Fruit fly (Drosophila melanogaster): Measurements from ENCODE around the gene Alg10.

The Alg10 gene

DNA sequence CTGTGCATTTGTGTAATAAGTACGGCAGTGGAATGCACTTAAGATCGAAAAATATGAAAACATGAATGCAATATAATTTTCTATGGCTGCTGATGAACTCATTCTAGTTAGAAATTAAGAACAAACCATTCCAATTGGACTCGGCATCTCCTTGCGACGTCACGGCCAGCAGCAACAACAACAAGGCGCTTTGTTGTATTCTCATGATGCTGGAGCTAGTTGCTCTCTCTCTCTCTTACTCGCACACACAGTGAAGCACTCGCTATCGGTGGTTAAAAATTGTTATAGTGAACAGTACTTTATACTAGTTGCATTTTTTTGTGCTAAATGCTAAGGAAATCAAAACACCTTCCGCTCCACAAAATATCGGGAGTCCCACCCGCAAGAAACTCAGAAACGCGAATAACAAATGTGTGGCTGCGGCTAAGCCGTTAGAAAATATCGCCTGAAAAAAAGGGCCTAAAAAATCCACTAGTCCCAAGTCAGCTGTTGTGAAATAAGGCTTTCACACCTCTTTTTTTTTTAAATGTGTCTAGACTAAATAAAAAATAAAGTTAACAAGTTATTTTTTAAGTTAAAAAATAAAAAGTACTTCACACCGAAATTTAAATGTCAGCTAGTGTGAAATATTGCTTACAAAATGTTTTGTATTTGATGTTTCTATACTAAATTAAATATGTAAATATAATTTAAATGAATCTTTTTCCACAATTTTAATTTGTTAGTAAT, 41.0 kb downstream of the Alg10 start, which contains the start of gene Plod (continued):
- no peak for TF ChIP-seq pros (GFP tag; optimal IDR thresholded peaks at IDR 0.05)
- no peak for TF ChIP-seq prd (optimal IDR thresholded peaks at IDR 0.05)
- TF ChIP-seq prd (GFP tag; IDR thresholded peaks at IDR 0.05), result peak; percentile 55
- TF ChIP-seq Tbp (GFP tag; optimal IDR thresholded peaks at IDR 0.05), result no peak
- peak; percentile 24 for TF ChIP-seq ATbp (GFP tag; optimal IDR thresholded peaks at IDR 0.05)
- peak; percentile 51 for TF ChIP-seq her (GFP tag; optimal IDR thresholded peaks at IDR 0.05)
- TF ChIP-seq YL-1 (GFP tag; optimal IDR thresholded peaks at IDR 0.05), result peak; percentile 63
- TF ChIP-seq Scr (GFP tag; IDR thresholded peaks at IDR 0.05; ENCODE audit: partially characterized antibody), result peak; percentile 37; the same call in 1 of the 2 replicates
- TF ChIP-seq CG5180 (GFP tag; optimal IDR thresholded peaks at IDR 0.05), result peak; percentile 41
- TF ChIP-seq Antp (GFP tag; optimal IDR thresholded peaks at IDR 0.05), result peak; percentile 1
- TF ChIP-seq NC2α (GFP tag; optimal IDR thresholded peaks at IDR 0.05), result peak; percentile 40
- no peak for TF ChIP-seq Atf-2 (GFP tag; optimal IDR thresholded peaks at IDR 0.05)
- TF ChIP-seq vvl (GFP tag; IDR thresholded peaks at IDR 0.05), result peak; percentile 71; the same call in 1 of the 2 replicates
- TF ChIP-seq CG2116 (GFP tag; optimal IDR thresholded peaks at IDR 0.05), result peak; percentile 45
- TF ChIP-seq gsb-n (tag; optimal IDR thresholded peaks at IDR 0.05), result peak; percentile 24
- TF ChIP-seq gsb (GFP tag; IDR thresholded peaks at IDR 0.05), result no peak
- no peak for TF ChIP-seq Sox100B (GFP tag; optimal IDR thresholded peaks at IDR 0.05)
- peak; percentile 43 for TF ChIP-seq CG18599 (GFP tag; optimal IDR thresholded peaks at IDR 0.05)
- peak; percentile 46 for TF ChIP-seq Side (GFP tag; optimal IDR thresholded peaks at IDR 0.05)
- peak in 1 of 2 experiments; percentile 16 for TF ChIP-seq Trl (optimal IDR thresholded peaks at IDR 0.05)
- TF ChIP-seq Trl (GFP tag; optimal IDR thresholded peaks at IDR 0.05), result no peak
- TF ChIP-seq amos (GFP tag; IDR thresholded peaks at IDR 0.05; ENCODE audit: partially characterized antibody), result peak; percentile 48; the same call in 1 of the 2 replicates
- no peak for TF ChIP-seq CG8290 (GFP tag; optimal IDR thresholded peaks at IDR 0.05)
- no peak for TF ChIP-seq CG8290 (tag; optimal IDR thresholded peaks at IDR 0.05)
- peak; percentile 77 for TF ChIP-seq Dek (tag; optimal IDR thresholded peaks at IDR 0.05)
- TF ChIP-seq CG13894 (tag; optimal IDR thresholded peaks at IDR 0.05), result peak; percentile 56
- TF ChIP-seq CG32767 (GFP tag; IDR thresholded peaks at IDR 0.05), result 0 out of 2 replicates have a peak, but pooled peaks have one; percentile 25
- peak; percentile 86 for TF ChIP-seq CG30020 (tag; optimal IDR thresholded peaks at IDR 0.05)
- TF ChIP-seq Hr3 (GFP tag; optimal IDR thresholded peaks at IDR 0.05), result peak; percentile 25
- TF ChIP-seq CG7271 (tag; optimal IDR thresholded peaks at IDR 0.05), result peak; percentile 57
- no peak for TF ChIP-seq cas (GFP tag; IDR thresholded peaks at IDR 0.05)
- peak; percentile 21 for TF ChIP-seq schlank (tag; optimal IDR thresholded peaks at IDR 0.05)
- TF ChIP-seq repo (GFP tag; optimal IDR thresholded peaks at IDR 0.05), result no peak
- peak; percentile 45 for TF ChIP-seq chn (GFP tag; optimal IDR thresholded peaks at IDR 0.05)
- TF ChIP-seq eve (GFP tag; optimal IDR thresholded peaks at IDR 0.05), result no peak
- no peak for TF ChIP-seq CG14014 (GFP tag; IDR thresholded peaks at IDR 0.05)
- peak; percentile 54 for TF ChIP-seq Rfx (GFP tag; IDR thresholded peaks at IDR 0.05)
- TF ChIP-seq NFAT (GFP tag; IDR thresholded peaks at IDR 0.05), result peak; percentile 21; the same call in 1 of the 2 replicates
- TF ChIP-seq chif (GFP tag; optimal IDR thresholded peaks at IDR 0.05), result peak in 1 of 2 experiments; percentile 26
- TF ChIP-seq bsh (GFP tag; optimal IDR thresholded peaks at IDR 0.05), result peak in 1 of 2 experiments; percentile 65
- no peak for TF ChIP-seq kay (GFP tag; optimal IDR thresholded peaks at IDR 0.05)
- TF ChIP-seq zfh1 (GFP tag; IDR thresholded peaks at IDR 0.05), result peak; percentile 44; the same call in 1 of the 3 replicates
- 0 out of 2 replicates have a peak, but pooled peaks have one; percentile 28 for TF ChIP-seq HLH3B (GFP tag; IDR thresholded peaks at IDR 0.05)
- TF ChIP-seq sd (tag; optimal IDR thresholded peaks at IDR 0.05), result peak; percentile 29
- peak; percentile 75 for TF ChIP-seq CG12659 (GFP tag; optimal IDR thresholded peaks at IDR 0.05)
- TF ChIP-seq CG17328 (GFP tag; IDR thresholded peaks at IDR 0.05), result peak; percentile 59
- TF ChIP-seq CG2678 (tag; optimal IDR thresholded peaks at IDR 0.05), result peak; percentile 65
- peak; percentile 57 for TF ChIP-seq E2f1 (GFP tag; IDR thresholded peaks at IDR 0.05)
- peak; percentile 56 for TF ChIP-seq BEAF-32 (GFP tag; optimal IDR thresholded peaks at IDR 0.05)
- no peak for TF ChIP-seq bigmax (GFP tag; optimal IDR thresholded peaks at IDR 0.05)

All from whole organism, embryonic.